Worm (Caenorhabditis elegans): Measurements from ENCODE around the gene rfp-1.

ce11 chrIII:8310239-8311057 lies 48.0 kb upstream of the rfp-1 start, which contains the start of gene F10E9.3:
- TF ChIP-seq nfya-1 (tag; optimal IDR thresholded peaks at IDR 0.05): peak; percentile 53
- no peak for TF ChIP-seq nhr-11 (tag; optimal IDR thresholded peaks at IDR 0.05)
- no peak for TF ChIP-seq elt-4 (tag; optimal IDR thresholded peaks at IDR 0.05)
- no peak for TF ChIP-seq sox-4 (tag; optimal IDR thresholded peaks at IDR 0.05)
- no peak for TF ChIP-seq ceh-2 (tag; optimal IDR thresholded peaks at IDR 0.05)
- no peak for TF ChIP-seq elt-2 (tag; optimal IDR thresholded peaks at IDR 0.05)
